Worm (Caenorhabditis elegans) whole organism, young adult: Measurements from ENCODE around the gene slc-36.5.

Experiments
- B0035.1 ChIP-seq: sonication (generic microtip); optimal IDR thresholded peaks from 2 replicates; lab custom pipeline; 2016; ENCODE audit warnings: missing genetic modification characterization, mild to moderate bottlenecking, missing compliant biosample characterization, missing genotype, missing genetic modification reagents
- C17E4.6 ChIP-seq: fragments of 200-800 bp; sonication (Bioruptor generic); IDR thresholded peaks from 2 replicates; pipeline ENCODE4 v1.3.6; 2022; ENCODE audit warnings: missing genetic modification reagents, missing genetic modification characterization, missing compliant biosample characterization
- F23B12.7 ChIP-seq: sonication (generic microtip); optimal IDR thresholded peaks from 2 replicates; lab custom pipeline; 2017; ENCODE audit warnings: missing genetic modification characterization, mild to moderate bottlenecking, missing compliant biosample characterization, antibody characterized with exemption, moderate library complexity; ENCODE audit not compliant: insufficient read depth
- F49E8.2 ChIP-seq: sonication (generic microtip); optimal IDR thresholded peaks from 3 replicates; lab custom pipeline; 2017; ENCODE audit warnings: missing genetic modification characterization, mild to moderate bottlenecking, missing compliant biosample characterization, antibody characterized with exemption, moderate library complexity; ENCODE audit not compliant: insufficient read depth
- F57A8.1 ChIP-seq: fragments of 200-800 bp; sonication (Bioruptor generic); optimal IDR thresholded peaks from 2 replicates; lab custom pipeline; 2018; ENCODE audit warnings: mild to moderate bottlenecking, missing genetic modification characterization, moderate library complexity, missing compliant biosample characterization
- Y67H2A.10 ChIP-seq: fragments of 200-800 bp; sonication (Bioruptor generic); conservative IDR thresholded peaks from 2 replicates; pipeline ENCODE4 v1.3.6; 2022; ENCODE audit warnings: missing genetic modification reagents, missing genetic modification characterization, missing compliant biosample characterization
- ama-1 ChIP-seq, 3 experiments: fragments of 150-350 bp in 1 of 3; sonication (generic microtip) in 2 of 3; optimal IDR thresholded peaks; 2 replicates each; lab custom pipeline; 2014 to 2018; ENCODE audit warnings: missing biosample characterization in 2 of 3, missing genetic modification characterization in 2 of 3, missing genetic modification reagents in 2 of 3
- aptf-2 ChIP-seq: fragments of 200-800 bp; sonication (Bioruptor generic); conservative IDR thresholded peaks from 2 replicates; pipeline ENCODE4 v1.3.6; 2022; ENCODE audit warnings: missing genetic modification reagents, missing genetic modification characterization, missing compliant biosample characterization
- atf-7 ChIP-seq: sonication (generic microtip); optimal IDR thresholded peaks from 2 replicates; lab custom pipeline; 2017; ENCODE audit warnings: mild to moderate bottlenecking, missing genetic modification characterization, missing compliant biosample characterization
- attf-3 ChIP-seq: fragments of 200-800 bp; sonication (Bioruptor generic); conservative IDR thresholded peaks from 2 replicates; pipeline ENCODE4 v1.3.6; 2022; ENCODE audit warnings: missing genetic modification reagents, missing genetic modification characterization, missing compliant biosample characterization
- bed-2 ChIP-seq: fragments of 200-800 bp; sonication (Bioruptor generic); IDR thresholded peaks from 2 replicates; pipeline ENCODE4 v1.3.6; 2022; ENCODE audit warnings: missing genetic modification reagents, missing genetic modification characterization, missing compliant biosample characterization
- cebp-1 ChIP-seq, 2 experiments: fragments of 200-800 bp in 1 of 2; sonication (Bioruptor generic) in 1 of 2; sonication (generic microtip) in 1 of 2; IDR thresholded peaks in 1 of 2; optimal IDR thresholded peaks in 1 of 2; 2 replicates each; pipeline versions ENCODE4 v1.3.6 to Lab custom; 2017 to 2022; ENCODE audit warnings: missing compliant biosample characterization in 2 of 2, missing genetic modification characterization in 2 of 2, mild to moderate bottlenecking in 1 of 2, missing genetic modification reagents in 1 of 2, moderate library complexity in 1 of 2
- ceh-100 ChIP-seq: fragments of 200-800 bp; sonication (Bioruptor generic); IDR thresholded peaks from 2 replicates; pipeline ENCODE4 v1.3.6; 2022; ENCODE audit warnings: missing genetic modification reagents, missing genetic modification characterization, missing compliant biosample characterization
- ceh-40 ChIP-seq: fragments of 200-800 bp; sonication (Bioruptor generic); IDR thresholded peaks from 2 replicates; pipeline ENCODE4 v1.3.6; 2022; ENCODE audit warnings: missing genetic modification characterization, missing compliant biosample characterization
- ceh-58 ChIP-seq: fragments of 200-800 bp; sonication (Bioruptor generic); IDR thresholded peaks from 2 replicates; pipeline ENCODE4 v1.3.6; 2022; ENCODE audit warnings: missing genetic modification characterization, missing compliant biosample characterization
- dpff-1 ChIP-seq: sonication (generic microtip); optimal IDR thresholded peaks from 2 replicates; lab custom pipeline; 2017; ENCODE audit warnings: mild to moderate bottlenecking, missing genetic modification characterization, missing compliant biosample characterization
- hlh-12 ChIP-seq: sonication (generic microtip); optimal IDR thresholded peaks from 2 replicates; lab custom pipeline; 2016; ENCODE audit warnings: missing genetic modification characterization, missing compliant biosample characterization
- hmg-1.2 ChIP-seq: fragments of 200-800 bp; sonication (Bioruptor generic); IDR thresholded peaks from 2 replicates; pipeline ENCODE4 v1.3.6; 2022; ENCODE audit warnings: missing genetic modification reagents, missing genetic modification characterization, missing compliant biosample characterization
- let-607 ChIP-seq, 2 experiments: fragments of 200-800 bp in 1 of 2; sonication (Bioruptor generic) in 1 of 2; sonication (generic microtip) in 1 of 2; optimal IDR thresholded peaks; 2 replicates each; lab custom pipeline; 2016 to 2018; ENCODE audit warnings: mild to moderate bottlenecking in 2 of 2, missing compliant biosample characterization in 2 of 2, missing genetic modification characterization in 2 of 2, moderate library complexity in 2 of 2, missing genotype in 1 of 2
- lin-35 ChIP-seq, 3 experiments: fragments of 150-350 bp in 2 of 3; sonication (generic microtip) in 1 of 3; optimal IDR thresholded peaks; 2 replicates each; lab custom pipeline; 2014 to 2018; ENCODE audit warnings: missing biosample characterization in 3 of 3, missing genetic modification characterization in 3 of 3, missing genetic modification reagents in 3 of 3
- lin-54 ChIP-seq: fragments of 200-800 bp; sonication (Bioruptor generic); optimal IDR thresholded peaks from 2 replicates; lab custom pipeline; 2018; ENCODE audit warnings: mild to moderate bottlenecking, missing genetic modification characterization, missing compliant biosample characterization
- lsy-27 ChIP-seq: sonication (generic microtip); optimal IDR thresholded peaks from 2 replicates; lab custom pipeline; 2017; ENCODE audit warnings: missing genetic modification characterization, mild to moderate bottlenecking, missing compliant biosample characterization, antibody characterized with exemption, missing genotype, borderline replicate concordance; ENCODE audit not compliant: insufficient read depth
- mcd-1 ChIP-seq: fragments of 200-800 bp; sonication (Bioruptor generic); IDR thresholded peaks from 2 replicates; pipeline ENCODE4 v1.3.6; 2022; ENCODE audit warnings: missing genetic modification reagents, missing genetic modification characterization, missing compliant biosample characterization
- mel-28 ChIP-seq: sonication (generic microtip); optimal IDR thresholded peaks from 2 replicates; lab custom pipeline; 2016; ENCODE audit warnings: borderline replicate concordance, mild to moderate bottlenecking, missing genetic modification characterization, missing compliant biosample characterization
- nhr-80 ChIP-seq: sonication (generic microtip); optimal IDR thresholded peaks from 2 replicates; lab custom pipeline; 2016; ENCODE audit warnings: missing genetic modification characterization, missing compliant biosample characterization
- repo-1 ChIP-seq: sonication (generic microtip); optimal IDR thresholded peaks from 2 replicates; lab custom pipeline; 2017; ENCODE audit warnings: mild to moderate bottlenecking, missing genetic modification characterization, missing compliant biosample characterization
- snpc-4 ChIP-seq, 5 experiments: fragments of 150-350 bp in 1 of 5; sonication (generic microtip) in 4 of 5; optimal IDR thresholded peaks; 2 replicates each; lab custom pipeline; 2014 to 2018; ENCODE audit warnings: missing genetic modification characterization in 5 of 5, missing biosample characterization in 3 of 5, antibody characterized with exemption in 2 of 5, mild to moderate bottlenecking in 2 of 5, missing compliant biosample characterization in 2 of 5, missing genotype in 2 of 5, moderate library complexity in 2 of 5, missing genetic modification reagents in 1 of 5
- sptf-2 ChIP-seq: fragments of 200-800 bp; sonication (Bioruptor generic); optimal IDR thresholded peaks from 2 replicates; lab custom pipeline; 2018; ENCODE audit warnings: mild to moderate bottlenecking, missing genetic modification characterization, missing compliant biosample characterization
- unc-62 ChIP-seq: fragments of 150-350 bp; optimal IDR thresholded peaks from 2 replicates; lab custom pipeline; 2014; ENCODE audit warnings: missing biosample characterization, missing genetic modification reagents, missing genetic modification characterization
- xnd-1 ChIP-seq: sonication (generic microtip); optimal IDR thresholded peaks from 2 replicates; lab custom pipeline; 2016; ENCODE audit warnings: missing genotype, missing genetic modification reagents, missing genetic modification characterization, missing compliant biosample characterization
- zfh-2 ChIP-seq: fragments of 200-800 bp; sonication (Bioruptor generic); conservative IDR thresholded peaks from 2 replicates; pipeline ENCODE4 v1.3.6; 2022; ENCODE audit warnings: missing genetic modification reagents, missing genetic modification characterization, missing compliant biosample characterization
- zim-3 ChIP-seq: sonication (generic microtip); optimal IDR thresholded peaks from 2 replicates; lab custom pipeline; 2017; ENCODE audit warnings: mild to moderate bottlenecking, missing genetic modification characterization, moderate library complexity, missing compliant biosample characterization
- ztf-28 ChIP-seq: fragments of 200-800 bp; sonication (Bioruptor generic); IDR thresholded peaks from 2 replicates; pipeline ENCODE4 v1.3.6; 2022; ENCODE audit warnings: missing genetic modification reagents, missing genetic modification characterization, missing compliant biosample characterization
- ztf-3 ChIP-seq: fragments of 200-800 bp; sonication (Bioruptor generic); optimal IDR thresholded peaks from 2 replicates; lab custom pipeline; 2018; ENCODE audit warnings: mild to moderate bottlenecking, missing genetic modification characterization, missing compliant biosample characterization

Gene slc-36.5

DNA sequence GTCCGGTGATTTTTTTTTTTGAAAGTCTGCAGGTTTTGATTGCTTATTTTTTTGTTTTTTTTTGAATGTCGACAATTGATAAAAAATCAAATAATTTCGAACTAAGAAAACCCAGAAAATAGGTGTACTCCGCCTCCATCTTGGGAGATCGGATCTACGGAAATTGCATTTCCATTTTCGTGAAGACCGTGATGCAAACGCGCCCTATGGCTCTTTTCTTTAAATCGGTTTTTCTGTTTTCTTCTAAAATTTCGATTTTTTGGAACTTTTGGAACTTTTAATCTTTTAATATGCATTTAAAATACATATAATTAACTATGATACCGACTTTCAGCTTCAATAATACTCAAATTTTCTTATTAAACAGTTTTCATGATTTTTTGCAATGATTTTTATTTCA is 34.8 kb downstream of the slc-36.5 start:
- TF ChIP-seq zfh-2 (GFP tag; lab: Robert Waterston, UW) (no peak), ceh-40 (GFP tag; lab: Robert Waterston, UW) (no peak), mcd-1 (peak; percentile 55), bed-2 (GFP tag; lab: Robert Waterston, UW) (no peak), sptf-2 (GFP tag; lab: Kevin White, UChicago) (no peak), ztf-28 (GFP tag; lab: Robert Waterston, UW) (no peak), ceh-100 (GFP tag; lab: Robert Waterston, UW) (peak; percentile 86), B0035.1 (tag; lab: Kevin White, UChicago) (no peak), snpc-4 (GFP tag; optimal IDR thresholded peaks at IDR 0.05; lab: Kevin White, UChicago) (no peak), snpc-4 (tag; optimal IDR thresholded peaks at IDR 0.05; lab: Kevin White, UChicago) (peak in 1 of 4 experiments; percentile 7), lin-54 (GFP tag; lab: Kevin White, UChicago) (no peak), repo-1 (tag; lab: Kevin White, UChicago) (no peak), cebp-1 (GFP tag; IDR thresholded peaks at IDR 0.05; lab: Robert Waterston, UW) (no peak), cebp-1 (tag; optimal IDR thresholded peaks at IDR 0.05; lab: Kevin White, UChicago) (no peak), attf-3 (GFP tag; lab: Robert Waterston, UW) (no peak), C17E4.6 (GFP tag; lab: Robert Waterston, UW) (no peak), hmg-1.2 (GFP tag; lab: Robert Waterston, UW) (no peak), hlh-12 (tag; lab: Kevin White, UChicago) (no peak)

DNA sequence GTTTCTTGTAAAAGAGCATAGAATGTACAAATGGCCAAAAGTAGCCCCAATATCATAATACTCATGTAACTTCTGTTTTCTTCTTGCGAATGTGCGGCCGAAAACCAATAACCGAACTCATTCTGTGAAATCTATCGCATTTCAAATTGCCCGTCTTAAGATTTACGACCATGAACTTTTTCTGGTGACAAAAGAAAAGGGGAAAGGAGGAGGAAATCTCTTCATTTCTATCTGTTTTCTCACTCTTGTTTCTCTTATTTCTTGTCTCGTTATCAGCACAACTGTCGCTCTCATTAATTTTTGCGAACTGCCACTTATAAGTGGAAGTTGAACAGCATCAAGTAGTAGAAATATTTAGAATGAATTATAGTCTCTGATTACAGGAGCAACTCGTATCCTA is 35.8 kb downstream of the slc-36.5 start:
- no peak for TF ChIP-seq ztf-28 (GFP tag; lab: Robert Waterston, UW)
- no peak for TF ChIP-seq F23B12.7 (tag; lab: Kevin White, UChicago)
- TF ChIP-seq unc-62 (GFP tag; lab: Kevin White, UChicago) = no peak
- no peak for TF ChIP-seq F57A8.1
- TF ChIP-seq atf-7 (tag; lab: Kevin White, UChicago) = no peak
- peak; percentile 37 for TF ChIP-seq nhr-80 (tag; lab: Kevin White, UChicago)
- TF ChIP-seq ceh-58 (GFP tag; lab: Robert Waterston, UW) = no peak
- TF ChIP-seq, all 124 proteins: peak for 1

DNA sequence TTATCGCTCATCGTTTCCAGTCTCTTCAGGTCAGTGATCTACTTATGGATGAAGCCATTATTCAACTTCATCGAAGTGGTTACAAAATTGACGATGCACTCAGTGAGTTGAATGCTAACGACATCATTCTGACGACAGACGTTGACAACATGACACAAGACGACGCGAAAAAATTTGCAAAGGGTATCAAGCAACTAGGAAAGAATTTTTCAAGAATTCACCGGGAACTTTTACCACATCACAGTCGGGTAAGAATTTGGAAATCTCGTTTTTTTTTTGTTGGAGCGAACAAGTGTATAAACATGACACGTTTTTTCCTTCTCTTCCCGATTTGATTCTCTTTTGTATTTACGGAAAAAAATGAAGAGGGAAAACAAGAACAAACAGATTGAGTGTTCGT is 36.2 kb downstream of the slc-36.5 start:
- no peak for TF ChIP-seq lsy-27 (tag; lab: Kevin White, UChicago)
- TF ChIP-seq let-607 (tag; optimal IDR thresholded peaks at IDR 0.05; lab: Kevin White, UChicago) = no peak
- TF ChIP-seq F49E8.2 (tag; lab: Kevin White, UChicago) = no peak
- TF ChIP-seq lin-35 (GFP tag; optimal IDR thresholded peaks at IDR 0.05; lab: Kevin White, UChicago) = no peak
- no peak for TF ChIP-seq xnd-1 (tag; lab: Kevin White, UChicago)
- TF ChIP-seq ama-1 (optimal IDR thresholded peaks at IDR 0.05; lab: Kevin White, UChicago) = no peak
- TF ChIP-seq ama-1 (GFP tag; optimal IDR thresholded peaks at IDR 0.05; lab: Kevin White, UChicago) = no peak
- no peak for TF ChIP-seq mel-28 (tag; lab: Kevin White, UChicago)
- TF ChIP-seq sptf-2 (GFP tag; lab: Kevin White, UChicago) = no peak
- no peak for TF ChIP-seq ztf-3 (GFP tag; lab: Kevin White, UChicago)
- TF ChIP-seq dpff-1 (tag; lab: Kevin White, UChicago) = no peak
- no peak for TF ChIP-seq zim-3 (tag; lab: Kevin White, UChicago)
- no peak for TF ChIP-seq Y67H2A.10
- no peak for TF ChIP-seq aptf-2 (GFP tag; lab: Robert Waterston, UW)
- TF ChIP-seq hmg-1.2 (GFP tag; lab: Robert Waterston, UW) = no peak
